Worm (Caenorhabditis elegans) whole organism, dauer: ENCODE results near the gene F59B1.2.

Experiments used
- unc-62 ChIP-seq: sonication (generic microtip); optimal IDR thresholded peaks from 2 replicates; lab custom pipeline; 2017; ENCODE audit warnings: missing biosample characterization, missing genetic modification reagents, missing genetic modification characterization

Gene F59B1.2

ce11 chrV:3678513-3678912 is 45.4 kb downstream of the F59B1.2 start:
- no peak for TF ChIP-seq unc-62 (GFP tag; lab: Kevin White, UChicago)

ce11 chrV:3682553-3682952 is 49.4 kb downstream of the F59B1.2 start, which contains the start of gene W08A12.3:
Gene W08A12.3 (plus strand): TSS chrV:3682853.
- no peak for TF ChIP-seq unc-62 (GFP tag; lab: Kevin White, UChicago)
